Worm (Caenorhabditis elegans) whole organism, early embryonic: ENCODE results near the gene Y54F10AM.11.

Experiments
- B0310.2 ChIP-seq: sonication (generic microtip); optimal IDR thresholded peaks from 2 replicates; lab custom pipeline; 2016; ENCODE audit warnings: mild to moderate bottlenecking, missing genetic modification characterization, missing compliant biosample characterization
- F13C5.2 ChIP-seq: sonication (generic microtip); optimal IDR thresholded peaks from 2 replicates; lab custom pipeline; 2017; ENCODE audit warnings: mild to moderate bottlenecking, missing genetic modification characterization, inconsistent platforms, missing compliant biosample characterization
- aly-1 ChIP-seq: sonication (generic microtip); optimal IDR thresholded peaks from 2 replicates; lab custom pipeline; 2016; ENCODE audit warnings: missing genetic modification characterization, missing compliant biosample characterization
- ama-1 ChIP-seq: fragments of 150-350 bp; optimal IDR thresholded peaks from 2 replicates; lab custom pipeline; 2014
- ceh-13 ChIP-seq: fragments of 200-800 bp; sonication (Bioruptor generic); optimal IDR thresholded peaks from 2 replicates; lab custom pipeline; 2018; ENCODE audit warnings: mild to moderate bottlenecking, missing genetic modification characterization, missing compliant biosample characterization
- ceh-36 ChIP-seq: sonication (generic microtip); optimal IDR thresholded peaks from 2 replicates; lab custom pipeline; 2016; ENCODE audit warnings: missing genetic modification characterization, inconsistent platforms, missing compliant biosample characterization
- ets-7 ChIP-seq: sonication (generic microtip); optimal IDR thresholded peaks from 2 replicates; lab custom pipeline; 2016; ENCODE audit warnings: missing genotype, missing genetic modification characterization, missing compliant biosample characterization
- flt-1 ChIP-seq: fragments of 200-800 bp; sonication (Bioruptor generic); IDR thresholded peaks from 2 replicates; pipeline ENCODE4 v1.3.6; 2022; ENCODE audit warnings: missing genetic modification characterization, missing compliant biosample characterization
- hmbx-1 ChIP-seq: sonication (generic microtip); optimal IDR thresholded peaks from 2 replicates; lab custom pipeline; 2016; ENCODE audit warnings: mild to moderate bottlenecking, missing genetic modification characterization, missing compliant biosample characterization
- hmg-4 ChIP-seq: fragments of 200-800 bp; sonication (Bioruptor generic); optimal IDR thresholded peaks from 2 replicates; lab custom pipeline; 2018; ENCODE audit warnings: mild to moderate bottlenecking, missing genetic modification characterization, missing compliant biosample characterization
- hnd-1 ChIP-seq: sonication (generic microtip); optimal IDR thresholded peaks from 2 replicates; lab custom pipeline; 2016; ENCODE audit warnings: missing genetic modification characterization, missing compliant biosample characterization
- pes-1 ChIP-seq: fragments of 200-800 bp; sonication (Bioruptor generic); IDR thresholded peaks from 2 replicates; pipeline ENCODE4 v1.3.6; 2022; ENCODE audit warnings: missing genetic modification reagents, missing genetic modification characterization, missing compliant biosample characterization
- scrt-1 ChIP-seq: fragments of 200-800 bp; sonication (Bioruptor generic); IDR thresholded peaks from 2 replicates; pipeline ENCODE4 v1.3.6; 2022; ENCODE audit warnings: missing genetic modification characterization, missing compliant biosample characterization
- sea-1 ChIP-seq: fragments of 200-800 bp; sonication (Bioruptor generic); conservative IDR thresholded peaks from 2 replicates; pipeline ENCODE4 v1.3.6; 2022; ENCODE audit warnings: missing genetic modification characterization, missing compliant biosample characterization
- tbx-11 ChIP-seq: fragments of 200-800 bp; sonication (Bioruptor generic); IDR thresholded peaks from 2 replicates; pipeline ENCODE4 v1.3.6; 2022; ENCODE audit warnings: missing genetic modification characterization, missing compliant biosample characterization
- tbx-37 ChIP-seq: fragments of 200-800 bp; sonication (Bioruptor generic); conservative IDR thresholded peaks from 2 replicates; pipeline ENCODE4 v1.3.6; 2022; ENCODE audit warnings: missing genetic modification reagents, missing genetic modification characterization, missing compliant biosample characterization
- tra-4 ChIP-seq: sonication (generic microtip); optimal IDR thresholded peaks from 2 replicates; lab custom pipeline; 2017; ENCODE audit warnings: missing genetic modification characterization, missing compliant biosample characterization

Y54F10AM.11 gene

DNA sequence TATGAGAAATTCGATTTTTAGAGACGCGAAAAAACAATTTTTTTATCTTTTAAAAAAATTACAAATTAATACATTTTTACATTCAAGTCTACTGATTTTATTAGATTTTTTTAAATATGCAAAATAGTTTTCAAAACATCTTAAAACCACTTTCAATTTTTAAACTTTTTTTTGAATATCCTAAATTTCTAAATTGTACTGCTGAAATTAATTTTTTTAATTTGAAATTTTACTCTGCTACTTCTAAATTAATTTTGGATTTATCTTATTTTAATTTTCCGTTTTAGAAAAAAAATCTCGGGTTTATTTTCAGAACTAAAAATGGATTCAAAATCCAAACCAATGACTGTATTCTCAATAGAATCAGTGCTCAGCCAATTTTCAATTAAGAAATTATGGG lies 15.2 kb upstream of the Y54F10AM.11 start, which contains the start of gene Y71H2B.8:
Gene Y71H2B.8, plus strand, starts transcription at position 301 of the 400 bp plus-strand sequence.
- TF ChIP-seq ceh-13 (GFP tag; lab: Kevin White, UChicago) (no peak), ets-7 (tag; lab: Kevin White, UChicago) (no peak), ama-1 (lab: Kevin White, UChicago) (no peak), sea-1 (GFP tag; lab: Robert Waterston, UW) (no peak), B0310.2 (no peak), flt-1 (no peak), hnd-1 (tag; lab: Kevin White, UChicago) (no peak), tbx-37 (no peak), scrt-1 (GFP tag; lab: Robert Waterston, UW) (no peak), hmbx-1 (tag; lab: Kevin White, UChicago) (no peak), ceh-36 (tag; lab: Kevin White, UChicago) (no peak)

DNA sequence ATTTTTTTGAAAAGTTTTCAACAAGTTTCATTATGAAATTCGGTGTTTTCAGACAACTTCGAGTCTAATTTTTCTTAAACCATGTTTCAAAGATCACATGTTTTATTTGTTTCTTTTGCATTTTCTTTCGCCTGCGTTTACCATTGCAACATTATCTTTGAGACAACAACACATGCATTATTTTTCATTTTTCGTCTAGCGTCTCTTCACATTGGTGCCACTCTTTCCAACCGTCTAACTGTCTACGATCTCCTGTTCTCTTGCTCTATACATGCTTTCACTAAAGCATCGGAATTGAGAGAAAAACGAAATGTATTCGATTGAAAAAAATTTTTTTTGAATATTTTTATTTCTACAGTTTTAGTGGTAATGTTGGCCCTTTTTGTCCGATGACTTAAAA lies 14.8 kb upstream of the Y54F10AM.11 start:
- TF ChIP-seq ceh-36 (tag; lab: Kevin White, UChicago) (no peak), B0310.2 (no peak), flt-1 (no peak), hmg-4 (GFP tag; lab: Kevin White, UChicago) (no peak), aly-1 (tag; lab: Kevin White, UChicago) (no peak), ets-7 (tag; lab: Kevin White, UChicago) (no peak), pes-1 (GFP tag; lab: Robert Waterston, UW) (no peak), hmbx-1 (tag; lab: Kevin White, UChicago) (no peak), F13C5.2 (tag; lab: Kevin White, UChicago) (no peak), hnd-1 (tag; lab: Kevin White, UChicago) (no peak), scrt-1 (GFP tag; lab: Robert Waterston, UW) (no peak), ceh-13 (GFP tag; lab: Kevin White, UChicago) (no peak), sea-1 (GFP tag; lab: Robert Waterston, UW) (no peak), ama-1 (lab: Kevin White, UChicago) (no peak), tra-4 (no peak)

DNA sequence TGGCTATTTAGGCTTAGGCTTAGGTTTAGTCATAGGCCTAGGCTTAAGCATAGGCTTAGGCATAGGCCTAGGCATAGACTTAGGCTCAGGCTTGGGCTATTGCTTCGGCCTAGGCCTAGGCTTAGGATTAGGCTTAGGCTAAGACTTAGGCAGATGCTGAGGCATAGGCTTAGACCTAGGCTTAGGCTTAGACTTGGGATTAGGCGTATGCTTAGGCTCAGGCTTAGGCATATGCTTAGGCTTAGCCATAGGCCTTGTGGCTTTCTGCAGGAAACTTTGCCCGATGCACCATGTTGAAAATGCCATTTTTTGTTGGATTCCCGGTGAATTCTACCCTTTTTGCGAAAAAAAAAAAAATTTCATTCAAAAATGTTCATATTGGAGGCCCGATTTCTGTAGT lies 14.2 kb upstream of the Y54F10AM.11 start:
- TF ChIP-seq hmbx-1 (tag; lab: Kevin White, UChicago) (no peak), ceh-36 (tag; lab: Kevin White, UChicago) (peak; percentile 83)

DNA sequence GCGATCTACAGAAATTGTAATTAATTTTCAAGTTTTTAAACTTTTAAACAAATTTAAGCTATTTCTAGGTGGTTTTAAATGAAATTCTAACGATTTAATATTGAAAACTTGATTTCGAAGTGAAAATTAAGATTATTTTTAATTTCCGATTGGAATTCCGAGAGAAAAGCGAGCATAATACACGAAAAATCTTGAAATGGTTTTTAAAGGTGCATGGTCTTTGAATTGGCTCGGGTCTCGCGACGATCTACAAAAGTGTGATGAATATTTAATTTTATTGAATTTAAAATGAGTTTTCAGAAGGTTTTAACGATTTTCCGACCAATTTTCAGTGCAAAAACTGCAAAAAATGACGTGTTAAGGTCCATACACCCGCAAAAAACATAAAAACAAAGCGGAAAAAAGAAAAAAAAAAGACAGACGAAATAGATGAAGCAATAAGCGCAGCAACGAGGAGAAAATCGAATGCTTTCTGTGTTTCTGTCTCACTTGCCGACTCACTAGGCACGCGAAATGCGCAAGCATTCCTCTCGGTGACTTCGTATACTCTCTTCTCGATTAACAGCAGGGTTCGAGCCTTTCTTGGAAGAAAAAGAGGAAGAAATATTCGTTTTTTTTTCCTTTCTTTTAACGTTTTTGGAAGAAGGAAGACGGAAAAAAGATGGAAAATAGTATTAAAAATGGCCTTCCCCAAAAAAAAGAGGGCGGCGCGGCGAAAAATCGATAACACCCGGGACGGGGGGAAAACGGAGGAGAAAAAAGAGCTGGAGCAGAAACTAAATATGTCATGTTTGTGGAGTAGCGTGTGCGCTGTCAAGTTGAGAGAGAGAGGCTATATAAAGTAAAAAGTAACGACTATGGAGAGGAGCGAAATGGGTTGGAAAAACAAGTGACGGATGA lies 12.8 kb upstream of the Y54F10AM.11 start:
- no peak for TF ChIP-seq tbx-37
- TF ChIP-seq ets-7 (tag; lab: Kevin White, UChicago): no peak
- TF ChIP-seq hmg-4 (GFP tag; lab: Kevin White, UChicago): peak; percentile 28
- TF ChIP-seq F13C5.2 (tag; lab: Kevin White, UChicago): peak; percentile 55
- TF ChIP-seq ceh-13 (GFP tag; lab: Kevin White, UChicago): no peak
- TF ChIP-seq B0310.2: no peak
- TF ChIP-seq hnd-1 (tag; lab: Kevin White, UChicago): no peak
- TF ChIP-seq aly-1 (tag; lab: Kevin White, UChicago): no peak
- no peak for TF ChIP-seq flt-1
- TF ChIP-seq ama-1 (lab: Kevin White, UChicago): no peak
- TF ChIP-seq pes-1 (GFP tag; lab: Robert Waterston, UW): 0 out of 2 replicates have a peak, but pooled peaks have one; percentile 47

DNA sequence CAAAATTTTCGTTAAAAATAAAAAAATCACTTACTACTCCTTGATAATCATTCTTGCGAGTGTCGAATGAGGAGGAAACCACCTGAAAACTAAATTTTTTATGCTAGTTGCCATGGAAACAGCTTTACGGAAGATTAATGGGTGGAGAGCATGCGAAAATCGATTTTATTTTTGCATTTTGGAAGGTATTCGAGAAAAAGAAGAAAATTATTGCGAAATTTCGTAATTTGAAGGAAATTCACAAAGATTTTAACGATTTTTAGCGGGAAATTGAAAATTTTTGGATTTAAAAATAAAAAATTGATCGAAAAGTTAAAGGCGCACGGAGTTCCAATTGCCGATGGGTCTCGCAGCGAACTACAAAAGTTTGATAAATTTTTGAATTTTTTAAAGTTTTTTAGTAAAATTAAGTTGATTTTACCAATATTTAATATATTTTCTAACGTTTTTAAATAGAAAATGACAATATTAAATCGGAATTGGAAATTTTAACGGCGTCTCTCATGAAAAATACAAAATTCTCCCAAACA lies 11.9 kb upstream of the Y54F10AM.11 start, which contains the start of gene Y54F10AR.1:
Gene Y54F10AR.1, minus strand, starts transcription at position 51 of the 530 bp plus-strand sequence.
- TF ChIP-seq ceh-36 (tag; lab: Kevin White, UChicago): no peak
- no peak for TF ChIP-seq sea-1 (GFP tag; lab: Robert Waterston, UW)
- TF ChIP-seq tra-4: no peak
- TF ChIP-seq B0310.2: no peak
- TF ChIP-seq ama-1 (lab: Kevin White, UChicago): no peak
- no peak for TF ChIP-seq ceh-13 (GFP tag; lab: Kevin White, UChicago)
- no peak for TF ChIP-seq scrt-1 (GFP tag; lab: Robert Waterston, UW)
- TF ChIP-seq hnd-1 (tag; lab: Kevin White, UChicago): no peak
- TF ChIP-seq hmbx-1 (tag; lab: Kevin White, UChicago): no peak

DNA sequence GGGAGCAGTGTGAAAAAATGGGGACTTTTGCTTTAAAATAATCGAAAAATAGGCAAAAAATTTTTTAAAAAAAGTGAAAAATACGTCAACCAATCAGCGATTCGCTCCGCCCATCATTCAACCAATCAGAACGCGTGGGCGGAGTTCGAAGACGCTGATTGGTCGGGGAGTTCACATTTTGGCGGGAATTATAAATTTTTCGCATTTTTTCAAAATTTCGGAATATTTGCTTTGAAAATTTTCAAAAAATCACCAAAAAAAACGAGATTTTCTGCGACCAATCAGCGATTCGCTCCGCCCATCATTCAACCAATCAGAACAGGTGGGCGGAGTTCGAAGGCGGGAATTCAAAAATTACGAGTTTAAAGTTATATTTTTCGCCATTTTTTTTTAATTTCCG lies 8.6 kb upstream of the Y54F10AM.11 start:
- no peak for TF ChIP-seq hmg-4 (GFP tag; lab: Kevin White, UChicago)
- TF ChIP-seq tbx-37: no peak
- no peak for TF ChIP-seq ceh-13 (GFP tag; lab: Kevin White, UChicago)
- no peak for TF ChIP-seq flt-1
- TF ChIP-seq hnd-1 (tag; lab: Kevin White, UChicago): no peak
- no peak for TF ChIP-seq B0310.2
- no peak for TF ChIP-seq pes-1 (GFP tag; lab: Robert Waterston, UW)
- TF ChIP-seq F13C5.2 (tag; lab: Kevin White, UChicago): no peak
- no peak for TF ChIP-seq sea-1 (GFP tag; lab: Robert Waterston, UW)
- TF ChIP-seq hmbx-1 (tag; lab: Kevin White, UChicago): no peak
- TF ChIP-seq ets-7 (tag; lab: Kevin White, UChicago): no peak
- TF ChIP-seq ama-1 (lab: Kevin White, UChicago): no peak
- no peak for TF ChIP-seq tra-4
- TF ChIP-seq aly-1 (tag; lab: Kevin White, UChicago): no peak
- no peak for TF ChIP-seq tbx-11 (GFP tag; lab: Robert Waterston, UW)
- no peak for TF ChIP-seq scrt-1 (GFP tag; lab: Robert Waterston, UW)
- no peak for TF ChIP-seq ceh-36 (tag; lab: Kevin White, UChicago)

DNA sequence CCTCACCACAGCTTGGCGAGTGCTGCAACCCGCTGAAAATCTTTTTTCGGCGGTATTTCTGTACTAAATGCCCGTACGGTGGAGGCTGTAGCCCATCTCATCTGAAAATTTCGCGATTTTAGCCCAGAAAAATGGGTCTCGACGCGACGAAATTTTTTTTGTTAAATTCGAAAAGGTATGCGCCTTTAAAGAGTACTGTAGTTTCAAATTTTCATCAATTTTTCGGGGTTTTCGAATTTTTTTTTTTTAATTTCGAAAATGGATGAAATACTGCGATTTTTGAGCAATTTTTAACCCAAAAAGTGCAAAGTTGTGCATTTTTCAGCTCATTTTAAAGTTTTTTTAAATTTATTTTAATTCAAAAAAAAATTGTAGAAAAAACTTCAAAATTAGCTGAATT lies 7.7 kb upstream of the Y54F10AM.11 start, which contains the start of gene Y54F10AR.2:
Gene Y54F10AR.2, minus strand, starts transcription at position 101 of the 400 bp plus-strand sequence.
- no peak for TF ChIP-seq B0310.2
- TF ChIP-seq flt-1: no peak
- TF ChIP-seq scrt-1 (GFP tag; lab: Robert Waterston, UW): no peak
- no peak for TF ChIP-seq sea-1 (GFP tag; lab: Robert Waterston, UW)
- TF ChIP-seq ceh-36 (tag; lab: Kevin White, UChicago): no peak
- no peak for TF ChIP-seq ama-1 (lab: Kevin White, UChicago)
- no peak for TF ChIP-seq ceh-13 (GFP tag; lab: Kevin White, UChicago)
- no peak for TF ChIP-seq pes-1 (GFP tag; lab: Robert Waterston, UW)
- TF ChIP-seq tbx-11 (GFP tag; lab: Robert Waterston, UW): no peak
- no peak for TF ChIP-seq hnd-1 (tag; lab: Kevin White, UChicago)
- TF ChIP-seq ets-7 (tag; lab: Kevin White, UChicago): no peak
- TF ChIP-seq F13C5.2 (tag; lab: Kevin White, UChicago): no peak
- no peak for TF ChIP-seq tra-4
- TF ChIP-seq hmg-4 (GFP tag; lab: Kevin White, UChicago): no peak
- no peak for TF ChIP-seq hmbx-1 (tag; lab: Kevin White, UChicago)
- no peak for TF ChIP-seq aly-1 (tag; lab: Kevin White, UChicago)
- TF ChIP-seq tbx-37: no peak
